Fruit fly (Drosophila melanogaster) whole organism, embryonic: Measurements from ENCODE around the gene CSN3.

Source experiments
- Atf6 ChIP-seq: fragments of 200-800 bp; sonication (Bioruptor generic); IDR thresholded peaks from 2 replicates; pipeline ENCODE4 v1.3.6; 2022; ENCODE audit warnings: missing biosample characterization, missing genetic modification characterization
- CG10543 ChIP-seq: fragments of 200-800 bp; sonication (Bioruptor generic); optimal IDR thresholded peaks from 3 replicates; lab custom pipeline; 2017; ENCODE audit warnings: missing biosample characterization, mild to moderate bottlenecking, missing genetic modification characterization, moderate library complexity
- CG11398 ChIP-seq: fragments of 200-800 bp; sonication (Bioruptor generic); optimal IDR thresholded peaks from 2 replicates; lab custom pipeline; 2016; ENCODE audit warnings: missing biosample characterization, missing genetic modification characterization
- CG12236 ChIP-seq: fragments of 200-800 bp; sonication (Bioruptor generic); optimal IDR thresholded peaks from 2 replicates; lab custom pipeline; 2016; ENCODE audit warnings: missing biosample characterization, missing genetic modification characterization
- CG1233 ChIP-seq: fragments of 200-800 bp; sonication (Bioruptor generic); optimal IDR thresholded peaks from 4 replicates; lab custom pipeline; 2018; ENCODE audit warnings: missing biosample characterization, mild to moderate bottlenecking, missing genetic modification characterization
- CG12391 ChIP-seq: fragments of 200-800 bp; sonication (Bioruptor generic); optimal IDR thresholded peaks from 3 replicates; lab custom pipeline; 2018; ENCODE audit warnings: missing biosample characterization, mild to moderate bottlenecking, missing genetic modification characterization, moderate library complexity
- CG13287 ChIP-seq: fragments of 200-800 bp; sonication (Bioruptor generic); IDR thresholded peaks from 2 replicates; pipeline ENCODE4 v1.3.6; 2022; ENCODE audit warnings: missing biosample characterization, missing genetic modification characterization; ENCODE audit not compliant: partially characterized antibody
- CG1647 ChIP-seq: fragments of 200-800 bp; sonication (Bioruptor generic); optimal IDR thresholded peaks from 3 replicates; lab custom pipeline; 2016; ENCODE audit warnings: missing biosample characterization, missing genetic modification characterization
- CG16813 ChIP-seq: fragments of 200-800 bp; sonication (Bioruptor generic); IDR thresholded peaks from 3 replicates; pipeline ENCODE4 v1.3.6; 2022; ENCODE audit warnings: missing biosample characterization, missing genetic modification characterization; ENCODE audit not compliant: partially characterized antibody
- CG17802 ChIP-seq: fragments of 200-800 bp; sonication (Bioruptor generic); optimal IDR thresholded peaks from 2 replicates; lab custom pipeline; 2018; ENCODE audit warnings: missing biosample characterization, mild to moderate bottlenecking, missing genetic modification characterization, moderate library complexity
- CG1792 ChIP-seq: fragments of 200-800 bp; sonication (Bioruptor generic); optimal IDR thresholded peaks from 2 replicates; lab custom pipeline; 2016; ENCODE audit warnings: missing biosample characterization, missing genetic modification characterization
- CG18764 ChIP-seq: fragments of 200-800 bp; sonication (Bioruptor generic); optimal IDR thresholded peaks from 3 replicates; lab custom pipeline; 2016; ENCODE audit warnings: missing biosample characterization, missing genetic modification characterization
- CG30403 ChIP-seq: fragments of 200-800 bp; sonication (Bioruptor generic); optimal IDR thresholded peaks from 3 replicates; lab custom pipeline; 2016; ENCODE audit warnings: missing biosample characterization, missing genetic modification characterization
- CG3838 ChIP-seq: fragments of 200-800 bp; sonication (Bioruptor generic); optimal IDR thresholded peaks from 3 replicates; lab custom pipeline; 2016; ENCODE audit warnings: missing biosample characterization, missing genetic modification characterization
- CG4424 ChIP-seq: fragments of 200-800 bp; sonication (Bioruptor generic); optimal IDR thresholded peaks from 3 replicates; lab custom pipeline; 2016; ENCODE audit warnings: missing biosample characterization, missing genetic modification characterization
- CG4820 ChIP-seq: fragments of 200-800 bp; sonication (Bioruptor generic); optimal IDR thresholded peaks from 3 replicates; lab custom pipeline; 2016; ENCODE audit warnings: missing biosample characterization, missing genetic modification characterization
- CG5245 ChIP-seq: fragments of 200-800 bp; sonication (Bioruptor generic); optimal IDR thresholded peaks from 3 replicates; lab custom pipeline; 2016; ENCODE audit warnings: missing biosample characterization, missing genetic modification characterization
- CG8478 ChIP-seq: fragments of >200 bp; optimal IDR thresholded peaks from 2 replicates; lab custom pipeline; 2018
- D ChIP-seq, 2 experiments: fragments of 200-800 bp in 1 of 2; fragments of >200 bp in 1 of 2; sonication (Bioruptor generic) in 1 of 2; optimal IDR thresholded peaks; 2 replicates in 1 of 2; 3 replicates in 1 of 2; lab custom pipeline; 2017; ENCODE audit warnings: mild to moderate bottlenecking in 1 of 2, missing biosample characterization in 1 of 2, missing genetic modification characterization in 1 of 2, missing genetic modification reagents in 1 of 2
- Dbx ChIP-seq: fragments of 200-800 bp; sonication (Bioruptor generic); IDR thresholded peaks from 3 replicates; pipeline ENCODE4 v1.3.6; 2022; ENCODE audit warnings: missing biosample characterization, missing genetic modification characterization
- Dip2 ChIP-seq: fragments of 200-800 bp; sonication (Bioruptor generic); IDR thresholded peaks from 2 replicates; pipeline ENCODE4 v1.3.6; 2022; ENCODE audit warnings: missing biosample characterization, missing genetic modification characterization
- Dip3 ChIP-seq: fragments of 200-800 bp; sonication (Bioruptor generic); optimal IDR thresholded peaks from 3 replicates; lab custom pipeline; 2016; ENCODE audit warnings: missing biosample characterization, missing genetic modification characterization
- Dref ChIP-seq: fragments of 200-800 bp; sonication (Bioruptor generic); IDR thresholded peaks from 2 replicates; pipeline ENCODE4 v1.3.6; 2022; ENCODE audit warnings: missing biosample characterization, missing genetic modification characterization
- ERR ChIP-seq: fragments of 200-800 bp; sonication (Bioruptor generic); optimal IDR thresholded peaks from 2 replicates; lab custom pipeline; 2016; ENCODE audit warnings: missing biosample characterization, missing genetic modification characterization
- HmgD ChIP-seq: fragments of 200-800 bp; sonication (Bioruptor generic); optimal IDR thresholded peaks from 3 replicates; lab custom pipeline; 2016; ENCODE audit warnings: missing biosample characterization, missing genetic modification characterization
- Hr78 ChIP-seq, 2 experiments: fragments of 200-800 bp in 1 of 2; fragments of >200 bp in 1 of 2; sonication (Bioruptor generic) in 1 of 2; optimal IDR thresholded peaks; 2 replicates each; lab custom pipeline; 2017 to 2019; ENCODE audit warnings: missing biosample characterization in 2 of 2, missing genetic modification characterization in 2 of 2, mild to moderate bottlenecking in 1 of 2, moderate library complexity in 1 of 2
- Opbp ChIP-seq: fragments of 200-800 bp; sonication (Bioruptor generic); IDR thresholded peaks from 3 replicates; pipeline ENCODE4 v1.3.6; 2022; ENCODE audit warnings: missing biosample characterization, missing genetic modification characterization; ENCODE audit not compliant: partially characterized antibody
- Side ChIP-seq: fragments of 200-800 bp; sonication (Bioruptor generic); optimal IDR thresholded peaks from 2 replicates; lab custom pipeline; 2016; ENCODE audit warnings: missing biosample characterization, missing genetic modification characterization
- Sin3A ChIP-seq: fragments of >200 bp; optimal IDR thresholded peaks from 2 replicates; lab custom pipeline; 2018
- ase ChIP-seq: fragments of 200-800 bp; sonication (Bioruptor generic); IDR thresholded peaks from 3 replicates; pipeline ENCODE4 v1.3.6; 2022; ENCODE audit warnings: missing biosample characterization, missing genetic modification characterization
- ato ChIP-seq: fragments of 200-800 bp; sonication (Bioruptor generic); IDR thresholded peaks from 2 replicates; pipeline ENCODE4 v1.3.6; 2022; ENCODE audit warnings: missing biosample characterization, missing genetic modification characterization; ENCODE audit not compliant: partially characterized antibody
- chn ChIP-seq: fragments of 200-800 bp; sonication (Bioruptor generic); optimal IDR thresholded peaks from 2 replicates; lab custom pipeline; 2016; ENCODE audit warnings: missing biosample characterization, missing genetic modification characterization
- dati ChIP-seq: fragments of 200-800 bp; sonication (Bioruptor generic); IDR thresholded peaks from 2 replicates; pipeline ENCODE4 v1.3.6; 2022; ENCODE audit warnings: missing biosample characterization, missing genetic modification characterization
- dmrt99B ChIP-seq: fragments of 200-800 bp; sonication (Bioruptor generic); optimal IDR thresholded peaks from 2 replicates; lab custom pipeline; 2018; ENCODE audit warnings: missing biosample characterization, mild to moderate bottlenecking, missing genetic modification characterization, moderate library complexity
- ewg ChIP-seq: fragments of 200-800 bp; sonication (Bioruptor generic); optimal IDR thresholded peaks from 3 replicates; lab custom pipeline; 2017; ENCODE audit warnings: mild to moderate bottlenecking, missing biosample characterization, missing genetic modification reagents, missing genetic modification characterization
- exex ChIP-seq: fragments of 200-800 bp; sonication (Bioruptor generic); optimal IDR thresholded peaks from 4 replicates; lab custom pipeline; 2018; ENCODE audit warnings: missing biosample characterization, mild to moderate bottlenecking, missing genetic modification characterization, moderate library complexity
- fd102C ChIP-seq: fragments of 200-800 bp; sonication (Bioruptor generic); optimal IDR thresholded peaks from 2 replicates; lab custom pipeline; 2018; ENCODE audit warnings: missing biosample characterization, mild to moderate bottlenecking, missing genetic modification characterization, moderate library complexity
- hb ChIP-seq: fragments of 200-800 bp; sonication (Bioruptor generic); IDR thresholded peaks from 3 replicates; pipeline ENCODE4 v1.3.6; 2022; ENCODE audit warnings: missing biosample characterization, missing genetic modification characterization; ENCODE audit not compliant: partially characterized antibody
- hbn ChIP-seq: fragments of 200-800 bp; sonication (Bioruptor generic); IDR thresholded peaks from 2 replicates; pipeline ENCODE4 v1.3.6; 2022; ENCODE audit warnings: missing biosample characterization, missing genetic modification characterization; ENCODE audit not compliant: partially characterized antibody
- jing ChIP-seq: fragments of 200-800 bp; sonication (Bioruptor generic); optimal IDR thresholded peaks from 2 replicates; lab custom pipeline; 2018; ENCODE audit warnings: missing biosample characterization, mild to moderate bottlenecking, missing genetic modification characterization
- kay ChIP-seq: fragments of 200-800 bp; sonication (Bioruptor generic); optimal IDR thresholded peaks from 2 replicates; lab custom pipeline; 2016; ENCODE audit warnings: missing biosample characterization, missing genetic modification characterization
- lilli ChIP-seq: fragments of 200-800 bp; sonication (Bioruptor generic); optimal IDR thresholded peaks from 3 replicates; lab custom pipeline; 2016; ENCODE audit warnings: missing biosample characterization, missing genetic modification characterization
- oc ChIP-seq: fragments of 200-800 bp; sonication (Bioruptor generic); optimal IDR thresholded peaks from 2 replicates; lab custom pipeline; 2018; ENCODE audit warnings: missing biosample characterization, mild to moderate bottlenecking, missing genetic modification characterization, moderate library complexity
- pnt ChIP-seq: fragments of 200-800 bp; sonication (Bioruptor generic); optimal IDR thresholded peaks from 3 replicates; lab custom pipeline; 2016; ENCODE audit warnings: missing biosample characterization, missing genetic modification characterization
- pum ChIP-seq: fragments of 200-800 bp; sonication (Bioruptor generic); optimal IDR thresholded peaks from 2 replicates; lab custom pipeline; 2016; ENCODE audit warnings: missing biosample characterization, missing genetic modification characterization
- rib ChIP-seq: fragments of 200-800 bp; sonication (Bioruptor generic); IDR thresholded peaks from 2 replicates; pipeline ENCODE4 v1.3.6; 2022; ENCODE audit warnings: missing biosample characterization, missing genetic modification characterization
- twi ChIP-seq: fragments of 200-800 bp; optimal IDR thresholded peaks from 2 replicates; lab custom pipeline; 2019; ENCODE audit warnings: missing biosample characterization, mild to moderate bottlenecking, missing genetic modification characterization, moderate library complexity
- tx ChIP-seq: fragments of 200-800 bp; sonication (Bioruptor generic); optimal IDR thresholded peaks from 2 replicates; lab custom pipeline; 2016; ENCODE audit warnings: missing biosample characterization, missing genetic modification characterization
- vnd ChIP-seq: fragments of 200-800 bp; sonication (Bioruptor generic); IDR thresholded peaks from 3 replicates; pipeline ENCODE4 v1.3.6; 2022; ENCODE audit warnings: missing biosample characterization, missing genetic modification characterization; ENCODE audit not compliant: partially characterized antibody

CSN3 gene

DNA sequence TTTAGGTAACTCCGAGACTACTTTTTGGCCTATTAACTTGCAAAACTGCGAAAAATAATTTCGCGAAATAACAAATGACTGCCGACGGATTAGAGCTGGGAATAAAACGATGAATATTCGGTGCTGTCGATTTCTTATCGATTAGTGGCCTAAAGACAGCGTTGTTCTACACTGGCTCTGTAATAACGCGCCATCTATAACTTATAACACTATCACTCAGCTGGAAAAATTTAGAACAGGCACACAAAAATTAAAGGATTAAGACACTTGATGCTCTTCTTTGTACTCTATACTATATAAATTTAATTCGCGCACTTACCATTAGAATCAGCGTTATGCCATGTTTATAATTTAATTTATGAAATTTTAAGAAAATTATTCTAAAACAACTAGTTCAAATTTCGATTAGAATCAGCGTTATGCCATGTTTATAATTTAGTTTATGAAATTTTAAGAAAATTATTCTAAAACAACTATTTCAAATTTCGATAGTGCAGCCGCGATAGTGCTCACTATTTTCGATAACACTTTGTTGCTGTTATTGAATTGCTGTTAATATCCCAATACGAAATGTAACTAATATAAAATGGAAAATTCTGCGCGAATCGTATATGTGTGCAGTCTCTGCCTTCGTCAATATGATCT is at the start of gene CSN3, which contains the start of gene CG11456 (continued):
- TF ChIP-seq Dref (GFP tag; lab: Robert Waterston, UW) (peak; percentile 95), Side (GFP tag; lab: Kevin White, UChicago) (peak; percentile 14), D (optimal IDR thresholded peaks at IDR 0.05; lab: Kevin White, UChicago) (no peak), D (GFP tag; optimal IDR thresholded peaks at IDR 0.05; lab: Kevin White, UChicago) (no peak), Dbx (GFP tag; lab: Robert Waterston, UW) (peak; percentile 67; the same call in 2 of the 3 replicates), CG1792 (GFP tag; lab: Kevin White, UChicago) (peak; percentile 24), pum (GFP tag; lab: Kevin White, UChicago) (peak; percentile 44), rib (GFP tag; lab: Robert Waterston, UW) (peak; percentile 82), Atf6 (GFP tag; lab: Robert Waterston, UW) (no peak), kay (GFP tag; lab: Kevin White, UChicago) (peak; percentile 32), HmgD (peak; percentile 17), CG18764 (GFP tag; lab: Kevin White, UChicago) (peak; percentile 26), CG12391 (peak; percentile 61), tx (GFP tag; lab: Kevin White, UChicago) (peak; percentile 25), ase (GFP tag; lab: Robert Waterston, UW) (no peak), dati (GFP tag; lab: Robert Waterston, UW) (no peak), Dip2 (GFP tag; lab: Robert Waterston, UW) (peak; percentile 80), CG17802 (tag; lab: Kevin White, UChicago) (peak; percentile 27), pnt (peak; percentile 5), jing (GFP tag; lab: Kevin White, UChicago) (no peak), CG4424 (GFP tag; lab: Kevin White, UChicago) (peak; percentile 48), ewg (peak; percentile 8), chn (GFP tag; lab: Kevin White, UChicago) (peak; percentile 47), Opbp (GFP tag; lab: Robert Waterston, UW) (peak; percentile 71), fd102C (GFP tag; lab: Kevin White, UChicago) (no peak), Hr78 (GFP tag; optimal IDR thresholded peaks at IDR 0.05; lab: Kevin White, UChicago) (no peak), dmrt99B (tag; lab: Kevin White, UChicago) (no peak), lilli (GFP tag; lab: Kevin White, UChicago) (peak; percentile 58), exex (tag; lab: Kevin White, UChicago) (no peak), Dip3 (GFP tag; lab: Kevin White, UChicago) (peak; percentile 30), CG8478 (lab: Kevin White, UChicago) (no peak), twi (tag; lab: Kevin White, UChicago) (no peak), CG13287 (GFP tag; lab: Robert Waterston, UW) (peak; percentile 77), oc (tag; lab: Kevin White, UChicago) (peak; percentile 28), vnd (peak; percentile 57; the same call in 2 of the 3 replicates), CG4820 (GFP tag; lab: Kevin White, UChicago) (peak; percentile 34), hbn (GFP tag; lab: Robert Waterston, UW) (peak; percentile 54), ato (peak; percentile 50; the same call in 1 of the 2 replicates), CG30403 (GFP tag; lab: Kevin White, UChicago) (peak; percentile 58), CG5245 (GFP tag; lab: Kevin White, UChicago) (peak; percentile 34), hb (GFP tag; lab: Robert Waterston, UW) (peak; percentile 50; the same call in 1 of the 3 replicates), Sin3A (lab: Kevin White, UChicago) (peak; percentile 36), CG1647 (GFP tag; lab: Kevin White, UChicago) (peak; percentile 51), CG3838 (GFP tag; lab: Kevin White, UChicago) (no peak), ERR (no peak), CG10543 (GFP tag; lab: Kevin White, UChicago) (no peak), CG12236 (GFP tag; lab: Kevin White, UChicago) (no peak), CG11398 (no peak), CG1233 (no peak), CG16813 (GFP tag; lab: Robert Waterston, UW) (peak; percentile 67)
